Worm (Caenorhabditis elegans) whole organism, dauer: Measurements from ENCODE around the gene fkb-3.

Source experiments
- unc-62 ChIP-seq: sonication (generic microtip); optimal IDR thresholded peaks from 2 replicates; lab custom pipeline; 2017; ENCODE audit warnings: missing biosample characterization, missing genetic modification reagents, missing genetic modification characterization

Gene fkb-3

DNA sequence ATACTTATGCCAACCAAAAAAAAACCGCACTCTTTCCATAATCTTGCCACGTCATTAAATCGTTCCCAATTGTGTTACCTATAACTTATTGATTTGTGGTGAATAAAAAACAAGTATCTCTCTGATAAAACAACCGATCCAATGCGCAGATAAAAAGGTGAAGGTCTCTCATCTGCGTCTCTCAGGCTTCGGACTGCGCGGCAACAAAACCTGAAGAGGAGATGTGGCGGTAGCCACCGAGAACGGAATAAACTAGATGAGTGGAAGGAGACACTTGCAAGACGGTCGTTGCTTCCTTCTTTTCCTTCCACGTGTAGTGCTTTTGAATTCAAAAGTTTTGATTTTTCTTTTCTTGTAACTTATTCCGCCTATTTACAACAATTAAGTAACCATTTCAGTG is at the start of gene fkb-3:
Gene fkb-3 (plus strand): TSS at position 277 of the 400 bp plus-strand sequence.
- no peak for TF ChIP-seq unc-62

DNA sequence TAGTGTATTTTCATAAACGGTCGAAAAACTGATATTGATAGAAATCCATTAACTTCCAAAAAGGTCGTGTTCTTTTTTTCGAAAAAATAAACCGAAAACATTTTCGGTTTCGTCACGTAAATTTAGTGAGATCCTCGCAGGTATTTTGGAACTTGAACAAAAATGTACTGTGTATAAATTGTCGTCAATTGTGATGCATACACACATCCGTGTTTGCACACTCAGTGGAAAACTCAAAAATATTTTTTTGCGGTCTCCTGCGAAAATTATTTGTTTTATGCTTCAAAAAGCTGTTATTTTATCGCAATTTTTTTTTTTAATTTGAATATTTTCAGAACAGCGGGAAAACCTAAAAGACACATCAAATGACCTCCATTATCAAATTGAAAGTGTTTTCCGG is 46.2 kb upstream of the fkb-3 start, which contains the start of gene cpsf-2:
Gene cpsf-2 (plus strand): TSS at position 330 of the 400 bp plus-strand sequence.
- TF ChIP-seq unc-62, result no peak

- TF ChIP-seq unc-62, result no peak
These were observed 40.5 kb upstream of the fkb-3 start, which contains the start of gene pitr-5 for ce11 chrV:7184549-7184948. pitr-5 (plus strand) TSS chrV:7184849.

- TF ChIP-seq unc-62, result no peak
These were observed 38.4 kb upstream of the fkb-3 start for ce11 chrV:7186599-7186998.

- no peak for TF ChIP-seq unc-62
These were observed 37.7 kb upstream of the fkb-3 start for ce11 chrV:7187295-7187694.

ce11 chrV:7193562-7193961 is 31.5 kb upstream of the fkb-3 start, which contains the start of gene F09G2.8:
F09G2.8 (minus strand) TSS chrV:7193662.
- TF ChIP-seq unc-62, result no peak

DNA sequence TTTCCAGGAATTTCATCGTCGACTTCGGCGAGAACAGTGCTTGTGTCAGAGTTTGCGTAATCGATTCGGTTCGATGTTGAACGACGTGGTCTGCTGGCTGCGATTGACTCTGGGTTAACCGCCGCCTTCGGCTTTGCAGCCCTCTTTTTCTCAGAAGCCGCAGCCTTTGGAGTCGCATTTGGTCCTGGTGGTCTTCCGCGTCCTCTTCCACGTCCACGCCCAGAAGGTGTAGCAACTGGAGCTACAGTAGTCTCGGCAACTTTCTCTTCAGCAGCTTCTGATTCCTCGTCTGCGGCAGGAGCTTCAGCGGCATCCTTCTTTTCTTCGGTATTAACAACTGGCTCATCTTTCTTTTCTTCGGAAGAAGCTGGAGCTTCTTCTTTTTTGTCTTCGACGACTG is 30.2 kb upstream of the fkb-3 start:
- TF ChIP-seq unc-62, result no peak

ce11 chrV:7196037-7196436 is 29.0 kb upstream of the fkb-3 start, which contains the start of gene attf-2:
attf-2 (minus strand) TSS chrV:7196137.
- TF ChIP-seq unc-62, result no peak

DNA sequence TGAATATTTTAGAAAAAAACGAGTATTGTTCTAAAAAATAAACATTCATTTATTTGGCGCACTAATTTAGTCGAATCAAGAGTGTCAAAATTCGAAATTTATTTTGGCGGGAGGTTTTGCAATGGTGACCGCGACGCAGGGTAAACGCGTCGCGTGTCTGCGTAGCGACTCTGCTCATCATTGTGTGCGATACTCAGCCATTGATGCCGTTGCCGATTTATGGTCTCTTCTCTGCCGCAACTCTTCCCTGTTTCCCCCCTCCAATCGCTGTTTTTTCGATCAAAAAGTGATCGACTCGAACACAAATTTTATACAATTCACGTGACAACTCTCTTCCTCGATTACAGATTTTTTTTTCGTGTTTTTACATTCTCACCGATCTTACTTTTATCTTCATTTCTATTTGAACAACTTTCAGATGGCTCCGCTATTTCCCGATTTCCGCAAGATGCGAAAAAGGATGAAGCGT is 28.5 kb upstream of the fkb-3 start, which contains the start of gene F09G2.2:
Gene F09G2.2 (plus strand): TSS at position 419 of the 469 bp plus-strand sequence.
- TF ChIP-seq unc-62, result no peak

DNA sequence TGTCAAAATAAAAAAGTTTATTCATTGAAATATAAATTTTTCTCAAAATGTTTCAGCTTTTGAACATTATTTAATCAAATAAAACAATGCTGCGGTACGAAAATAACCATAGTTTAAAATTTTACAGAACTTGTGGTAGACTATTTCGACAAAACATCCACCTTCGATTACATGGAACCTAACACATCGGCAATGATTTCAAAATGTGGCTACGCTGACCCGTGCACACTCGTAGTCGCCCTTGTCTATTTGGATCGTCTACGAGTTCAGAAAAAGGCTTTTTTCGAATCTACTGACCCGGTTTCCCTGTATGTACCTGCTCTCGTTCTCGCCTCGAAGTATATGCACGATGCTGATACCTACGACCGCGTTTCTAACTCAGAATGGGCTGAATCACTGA is 28.0 kb upstream of the fkb-3 start:
- no peak for TF ChIP-seq unc-62

ce11 chrV:7198403-7198802 is 26.6 kb upstream of the fkb-3 start:
- TF ChIP-seq unc-62, result no peak

- no peak for TF ChIP-seq unc-62
These were observed 25.9 kb upstream of the fkb-3 start for ce11 chrV:7199077-7199476.

ce11 chrV:7199932-7200331 is 25.1 kb upstream of the fkb-3 start, which contains the start of gene F09G2.1:
F09G2.1 (plus strand) TSS chrV:7200232.
- no peak for TF ChIP-seq unc-62

- no peak for TF ChIP-seq unc-62
These were observed 23.7 kb upstream of the fkb-3 start for ce11 chrV:7201353-7201752.

ce11 chrV:7209001-7209400 is 16.0 kb upstream of the fkb-3 start:
- no peak for TF ChIP-seq unc-62

ce11 chrV:7214802-7215201 is 10.2 kb upstream of the fkb-3 start, which contains the start of gene soap-1:
soap-1 (minus strand) TSS chrV:7214902.
- no peak for TF ChIP-seq unc-62

- TF ChIP-seq unc-62, result no peak
These were observed 9.0 kb upstream of the fkb-3 start for ce11 chrV:7216016-7216415.

DNA sequence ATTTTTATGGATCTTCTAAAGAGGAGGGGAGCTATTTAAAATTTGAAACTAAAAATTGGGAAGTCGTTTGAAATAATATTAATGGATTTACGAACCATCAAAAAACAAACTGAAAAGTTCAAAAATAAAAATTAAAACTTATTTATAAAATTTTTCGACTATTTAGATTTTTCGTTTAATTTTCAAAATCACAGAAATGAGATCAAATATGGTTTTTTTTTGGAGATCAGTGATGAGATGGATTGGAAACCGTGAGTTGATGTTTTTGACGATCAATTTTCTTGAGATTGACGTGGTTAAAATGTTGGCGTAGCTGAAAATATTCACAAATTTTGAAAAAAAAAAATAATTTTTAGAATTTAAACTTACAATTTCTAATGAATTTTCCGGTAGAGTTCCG is 6.0 kb upstream of the fkb-3 start, which contains the start of gene C13F10.5:
Gene C13F10.5 (minus strand): TSS at position 101 of the 400 bp plus-strand sequence.
- TF ChIP-seq unc-62, result no peak
